Worm (Caenorhabditis elegans) whole organism, midembryonic: ENCODE results near the gene Y75B8A.32.

ENCODE experiments used
- T22C8.4 ChIP-seq: fragments of 200-800 bp; sonication (Bioruptor generic); IDR thresholded peaks from 2 replicates; pipeline ENCODE4 v1.3.6; 2022; ENCODE audit warnings: missing genetic modification characterization, missing compliant biosample characterization
- klf-2 ChIP-seq: fragments of 200-800 bp; sonication (Bioruptor generic); conservative IDR thresholded peaks from 2 replicates; pipeline ENCODE4 v1.3.6; 2022; ENCODE audit warnings: missing genetic modification reagents, missing genetic modification characterization, missing compliant biosample characterization
- ref-1 ChIP-seq: fragments of 200-800 bp; sonication (Bioruptor generic); conservative IDR thresholded peaks from 2 replicates; pipeline ENCODE4 v1.3.6; 2022; ENCODE audit warnings: missing genetic modification reagents, missing genetic modification characterization, missing compliant biosample characterization

ce11 chrIII:12307475-12307874, 50.9 kb downstream of the Y75B8A.32 start, which contains the start of gene pqn-92:
- TF ChIP-seq klf-2 (GFP tag; lab: Robert Waterston, UW) (no peak), ref-1 (GFP tag; lab: Robert Waterston, UW) (no peak), T22C8.4 (GFP tag; lab: Robert Waterston, UW) (no peak)
